Worm (Caenorhabditis elegans) whole organism, mixed stage, embryonic: ENCODE measurements around the gene F44G3.7.

Source experiments
- M03D4.4 ChIP-seq: sonication (generic microtip); optimal IDR thresholded peaks from 2 replicates; lab custom pipeline; 2017; ENCODE audit warnings: mild to moderate bottlenecking, missing genetic modification characterization, missing compliant biosample characterization
- drap-1 ChIP-seq: fragments of 200-800 bp; sonication (Bioruptor generic); optimal IDR thresholded peaks from 3 replicates; lab custom pipeline; 2018; ENCODE audit warnings: mild to moderate bottlenecking, missing genetic modification characterization, missing compliant biosample characterization
- hlh-1 ChIP-seq: fragments of 150-350 bp; optimal IDR thresholded peaks from 2 replicates; lab custom pipeline; 2014; ENCODE audit warnings: missing biosample characterization, missing genetic modification reagents, missing genetic modification characterization
- lin-13 ChIP-seq: fragments of 150-350 bp; optimal IDR thresholded peaks from 2 replicates; lab custom pipeline; 2014; ENCODE audit warnings: missing biosample characterization, missing genetic modification characterization
- nhr-12 ChIP-seq: fragments of 150-350 bp; optimal IDR thresholded peaks from 2 replicates; lab custom pipeline; 2014; ENCODE audit warnings: missing biosample characterization, missing genetic modification characterization
- nhr-2 ChIP-seq: fragments of 150-350 bp; optimal IDR thresholded peaks from 2 replicates; lab custom pipeline; 2014; ENCODE audit warnings: missing biosample characterization, missing genetic modification characterization
- nhr-76 ChIP-seq: sonication (generic microtip); optimal IDR thresholded peaks from 2 replicates; lab custom pipeline; 2017; ENCODE audit warnings: missing biosample characterization, missing genetic modification characterization
- pha-4 ChIP-seq: fragments of 150-350 bp; optimal IDR thresholded peaks from 2 replicates; lab custom pipeline; 2018; ENCODE audit warnings: missing biosample characterization, missing genetic modification reagents, missing genetic modification characterization
- sptf-1 ChIP-seq: sonication (generic microtip); optimal IDR thresholded peaks from 2 replicates; lab custom pipeline; 2017; ENCODE audit warnings: mild to moderate bottlenecking, missing genetic modification characterization, moderate library complexity, missing compliant biosample characterization
- unc-62 ChIP-seq: fragments of 150-350 bp; optimal IDR thresholded peaks from 2 replicates; lab custom pipeline; 2014; ENCODE audit warnings: missing biosample characterization, missing genetic modification reagents, missing genetic modification characterization
- ztf-11 ChIP-seq: fragments of 150-350 bp; optimal IDR thresholded peaks from 2 replicates; lab custom pipeline; 2014; ENCODE audit warnings: missing biosample characterization, missing genetic modification characterization

ce11 chrV:16155111-16155510 lies 18.2 kb upstream of the F44G3.7 start, which contains the start of gene str-97:
- no peak for TF ChIP-seq ztf-11 (tag; lab: Kevin White, UChicago)
- TF ChIP-seq unc-62 (GFP tag; lab: Kevin White, UChicago): no peak
- TF ChIP-seq hlh-1 (tag; lab: Kevin White, UChicago): no peak
- TF ChIP-seq sptf-1 (tag; lab: Kevin White, UChicago): no peak
- no peak for TF ChIP-seq lin-13 (tag; lab: Kevin White, UChicago)
- TF ChIP-seq nhr-12: no peak
- TF ChIP-seq nhr-76: no peak
- no peak for TF ChIP-seq nhr-2
- TF ChIP-seq M03D4.4 (tag; lab: Kevin White, UChicago): no peak
- no peak for TF ChIP-seq drap-1 (GFP tag; lab: Kevin White, UChicago)
- no peak for TF ChIP-seq pha-4
